Fruit fly (Drosophila melanogaster) whole organism, prepupa: ENCODE results near the gene CG34308.

Experiments used
- Blimp-1 ChIP-seq: fragments of 200-800 bp; sonication (Bioruptor generic); optimal IDR thresholded peaks from 3 replicates; lab custom pipeline; 2017; ENCODE audit warnings: missing biosample characterization, missing genetic modification characterization, mild to moderate bottlenecking, moderate library complexity, missing genetic modification reagents
- CG10631 ChIP-seq: fragments of 200-800 bp; sonication (Bioruptor generic); optimal IDR thresholded peaks from 2 replicates; lab custom pipeline; 2016; ENCODE audit warnings: missing biosample characterization, missing genetic modification characterization
- CG10669 ChIP-seq: fragments of 200-800 bp; sonication (Bioruptor generic); optimal IDR thresholded peaks from 3 replicates; lab custom pipeline; 2018; ENCODE audit warnings: missing biosample characterization, mild to moderate bottlenecking, missing genetic modification characterization, moderate library complexity
- CG11294 ChIP-seq: fragments of 200-800 bp; sonication (Bioruptor generic); IDR thresholded peaks from 2 replicates; pipeline ENCODE4 v1.3.6; 2022; ENCODE audit warnings: missing biosample characterization, missing genetic modification characterization
- CG1621 ChIP-seq: fragments of 200-800 bp; sonication (Bioruptor generic); optimal IDR thresholded peaks from 3 replicates; lab custom pipeline; 2018; ENCODE audit warnings: missing biosample characterization, mild to moderate bottlenecking, missing genetic modification characterization
- CG3032 ChIP-seq: fragments of 200-800 bp; optimal IDR thresholded peaks from 2 replicates; lab custom pipeline; 2019; ENCODE audit warnings: missing biosample characterization, mild to moderate bottlenecking, missing genetic modification characterization, moderate library complexity
- CG31627 ChIP-seq: fragments of 200-800 bp; sonication (Bioruptor generic); optimal IDR thresholded peaks from 3 replicates; lab custom pipeline; 2016; ENCODE audit warnings: missing biosample characterization, missing genetic modification characterization
- CG32006 ChIP-seq: fragments of 200-800 bp; sonication (Bioruptor generic); optimal IDR thresholded peaks from 3 replicates; lab custom pipeline; 2017; ENCODE audit warnings: missing biosample characterization, mild to moderate bottlenecking, missing genetic modification characterization
- CG3919 ChIP-seq: fragments of 200-800 bp; sonication (Bioruptor generic); optimal IDR thresholded peaks from 3 replicates; lab custom pipeline; 2016; ENCODE audit warnings: missing biosample characterization, missing genetic modification characterization
- CG6276 ChIP-seq: fragments of 200-800 bp; sonication (Bioruptor generic); optimal IDR thresholded peaks from 2 replicates; lab custom pipeline; 2017; ENCODE audit warnings: missing biosample characterization, mild to moderate bottlenecking, missing genetic modification characterization
- CG6792 ChIP-seq: fragments of 200-800 bp; sonication (Bioruptor generic); optimal IDR thresholded peaks from 3 replicates; lab custom pipeline; 2016; ENCODE audit warnings: missing biosample characterization, missing genetic modification characterization
- CG6808 ChIP-seq: fragments of 200-800 bp; sonication (Bioruptor generic); optimal IDR thresholded peaks from 3 replicates; lab custom pipeline; 2017; ENCODE audit warnings: missing biosample characterization, missing genetic modification characterization, mild to moderate bottlenecking, moderate library complexity, missing genetic modification reagents
- CG7368 ChIP-seq: fragments of 200-800 bp; sonication (Bioruptor generic); optimal IDR thresholded peaks from 3 replicates; lab custom pipeline; 2016; ENCODE audit warnings: missing biosample characterization, missing genetic modification characterization
- CG8119 ChIP-seq: fragments of 200-800 bp; sonication (Bioruptor generic); IDR thresholded peaks from 3 replicates; pipeline ENCODE4 v1.3.6; 2022; ENCODE audit warnings: missing biosample characterization, missing genetic modification characterization
- CG8319 ChIP-seq: fragments of 200-800 bp; sonication (Bioruptor generic); optimal IDR thresholded peaks from 3 replicates; lab custom pipeline; 2016; ENCODE audit warnings: missing biosample characterization, missing genetic modification characterization
- CG8632 ChIP-seq: fragments of 200-800 bp; sonication (Bioruptor generic); optimal IDR thresholded peaks from 3 replicates; lab custom pipeline; 2016; ENCODE audit warnings: missing biosample characterization, missing genetic modification characterization
- CG9139 ChIP-seq: fragments of 200-800 bp; sonication (Bioruptor generic); optimal IDR thresholded peaks from 3 replicates; lab custom pipeline; 2017; ENCODE audit warnings: missing biosample characterization, mild to moderate bottlenecking, missing genetic modification characterization
- Eip75B ChIP-seq: fragments of 200-800 bp; sonication (Bioruptor generic); optimal IDR thresholded peaks from 3 replicates; lab custom pipeline; 2016; ENCODE audit warnings: missing biosample characterization, missing genetic modification characterization
- Ets96B ChIP-seq: fragments of 200-800 bp; optimal IDR thresholded peaks from 2 replicates; lab custom pipeline; 2019; ENCODE audit warnings: missing biosample characterization, mild to moderate bottlenecking, missing genetic modification characterization, moderate library complexity
- Hr38 ChIP-seq: sonication (Bioruptor generic); optimal IDR thresholded peaks from 2 replicates; lab custom pipeline; 2016; ENCODE audit warnings: missing biosample characterization, missing genetic modification characterization
- Hr4 ChIP-seq: fragments of 200-800 bp; sonication (Bioruptor generic); optimal IDR thresholded peaks from 3 replicates; lab custom pipeline; 2016; ENCODE audit warnings: missing biosample characterization, missing genetic modification characterization
- OdsH ChIP-seq: fragments of 200-800 bp; sonication (Bioruptor generic); optimal IDR thresholded peaks from 3 replicates; lab custom pipeline; 2016; ENCODE audit warnings: missing biosample characterization, missing genetic modification characterization
- Smox ChIP-seq: fragments of 200-800 bp; sonication (Bioruptor generic); optimal IDR thresholded peaks from 3 replicates; lab custom pipeline; 2016; ENCODE audit warnings: missing biosample characterization, missing genetic modification characterization
- Sox14 ChIP-seq: fragments of 200-800 bp; sonication (Bioruptor generic); optimal IDR thresholded peaks from 3 replicates; lab custom pipeline; 2016; ENCODE audit warnings: missing biosample characterization, missing genetic modification characterization
- Sox15 ChIP-seq: fragments of 200-800 bp; sonication (Bioruptor generic); optimal IDR thresholded peaks from 3 replicates; lab custom pipeline; 2016; ENCODE audit warnings: missing biosample characterization, missing genetic modification characterization
- acj6 ChIP-seq: fragments of 200-800 bp; sonication (Bioruptor generic); optimal IDR thresholded peaks from 3 replicates; lab custom pipeline; 2016; ENCODE audit warnings: missing biosample characterization, missing genetic modification characterization
- cyc ChIP-seq: fragments of 200-800 bp; sonication (Bioruptor generic); optimal IDR thresholded peaks from 3 replicates; lab custom pipeline; 2016; ENCODE audit warnings: missing biosample characterization, missing genetic modification characterization
- eg ChIP-seq: fragments of 200-800 bp; sonication (Bioruptor generic); IDR thresholded peaks from 3 replicates; pipeline ENCODE4 v1.3.6; 2022; ENCODE audit warnings: missing biosample characterization, missing genetic modification characterization
- fkh ChIP-seq: fragments of 200-800 bp; sonication (Bioruptor generic); optimal IDR thresholded peaks from 3 replicates; lab custom pipeline; 2017; ENCODE audit warnings: missing biosample characterization, mild to moderate bottlenecking, missing genetic modification characterization, moderate library complexity
- lz ChIP-seq: fragments of 200-800 bp; sonication (Bioruptor generic); optimal IDR thresholded peaks from 3 replicates; lab custom pipeline; 2016; ENCODE audit warnings: missing biosample characterization, missing genetic modification characterization
- net ChIP-seq: fragments of 200-800 bp; sonication (Bioruptor generic); optimal IDR thresholded peaks from 3 replicates; lab custom pipeline; 2016; ENCODE audit warnings: missing biosample characterization, missing genetic modification characterization
- pdm3 ChIP-seq: fragments of 200-800 bp; sonication (Bioruptor generic); optimal IDR thresholded peaks from 3 replicates; lab custom pipeline; 2016; ENCODE audit warnings: missing biosample characterization, missing genetic modification characterization
- ss ChIP-seq, 2 experiments: fragments of 200-800 bp; sonication (Bioruptor generic); optimal IDR thresholded peaks; 2 replicates in 1 of 2; 3 replicates in 1 of 2; lab custom pipeline; 2017 to 2018; ENCODE audit warnings: mild to moderate bottlenecking in 2 of 2, missing biosample characterization in 2 of 2, missing genetic modification characterization in 2 of 2, moderate library complexity in 1 of 2
- topi ChIP-seq: fragments of 200-800 bp; sonication (Bioruptor generic); optimal IDR thresholded peaks from 3 replicates; lab custom pipeline; 2016; ENCODE audit warnings: missing biosample characterization, missing genetic modification characterization

Gene CG34308

dm6 chr3R:13088942-13089341 is at the start of gene CG34308:
Gene CG34308, plus strand, starts transcription at chr3R:13089242.
- TF ChIP-seq CG8632 (GFP tag; lab: Kevin White, UChicago) (no peak), acj6 (GFP tag; lab: Kevin White, UChicago) (no peak), fkh (GFP tag; lab: Kevin White, UChicago) (no peak), pdm3 (GFP tag; lab: Kevin White, UChicago) (no peak), ss (GFP tag; optimal IDR thresholded peaks at IDR 0.05; lab: Kevin White, UChicago) (no peak), CG10631 (GFP tag; lab: Kevin White, UChicago) (no peak), topi (GFP tag; lab: Kevin White, UChicago) (no peak), Sox14 (GFP tag; lab: Kevin White, UChicago) (no peak), net (GFP tag; lab: Kevin White, UChicago) (no peak), eg (GFP tag; lab: Robert Waterston, UW) (no peak), cyc (GFP tag; lab: Kevin White, UChicago) (no peak), CG10669 (GFP tag; lab: Kevin White, UChicago) (no peak), Eip75B (no peak)

dm6 chr3R:13041750-13042149 is 47.3 kb upstream of the CG34308 start, which contains the start of gene CG11670:
Gene CG11670, plus strand, starts transcription at chr3R:13042050.
- TF ChIP-seq Hr38 (no peak), Smox (GFP tag; lab: Kevin White, UChicago) (no peak)

dm6 chr3R:13042258-13043032 is 46.6 kb upstream of the CG34308 start, which contains the start of gene snk:
Gene snk, minus strand, starts transcription at chr3R:13042770.
- TF ChIP-seq CG11294 (GFP tag; lab: Robert Waterston, UW) (no peak), CG6808 (GFP tag; lab: Kevin White, UChicago) (no peak), CG6792 (GFP tag; lab: Kevin White, UChicago) (no peak), CG8632 (GFP tag; lab: Kevin White, UChicago) (no peak), Sox15 (GFP tag; lab: Kevin White, UChicago) (no peak)

dm6 chr3R:13043857-13044256 is 45.2 kb upstream of the CG34308 start, which contains the start of gene CG45122:
Gene CG45122, plus strand, starts transcription at chr3R:13044157.
- no peak for TF ChIP-seq CG8119 (GFP tag; lab: Robert Waterston, UW)
- TF ChIP-seq CG3032 (tag; lab: Kevin White, UChicago) = no peak
- TF ChIP-seq lz = no peak
- TF ChIP-seq CG9139 (GFP tag; lab: Kevin White, UChicago) = no peak
- no peak for TF ChIP-seq Blimp-1 (GFP tag; lab: Kevin White, UChicago)

- no peak for TF ChIP-seq CG31627 (GFP tag; lab: Kevin White, UChicago)
- TF ChIP-seq OdsH (GFP tag; lab: Kevin White, UChicago) = no peak
- TF ChIP-seq Smox (GFP tag; lab: Kevin White, UChicago) = no peak
- TF ChIP-seq CG6276 (GFP tag; lab: Kevin White, UChicago) = no peak
- TF ChIP-seq Ets96B (tag; lab: Kevin White, UChicago) = no peak
- no peak for TF ChIP-seq CG8319 (GFP tag; lab: Kevin White, UChicago)
- no peak for TF ChIP-seq Sox14 (GFP tag; lab: Kevin White, UChicago)
- TF ChIP-seq CG32006 (GFP tag; lab: Kevin White, UChicago) = no peak
- no peak for TF ChIP-seq Hr38
- TF ChIP-seq CG8632 (GFP tag; lab: Kevin White, UChicago) = no peak
- no peak for TF ChIP-seq CG8119 (GFP tag; lab: Robert Waterston, UW)
- TF ChIP-seq CG11294 (GFP tag; lab: Robert Waterston, UW) = no peak
- no peak for TF ChIP-seq cyc (GFP tag; lab: Kevin White, UChicago)
- TF ChIP-seq Hr4 = no peak
- TF ChIP-seq ss (GFP tag; optimal IDR thresholded peaks at IDR 0.05; lab: Kevin White, UChicago) = no peak
- no peak for TF ChIP-seq CG3919
- TF ChIP-seq CG7368 (GFP tag; lab: Kevin White, UChicago) = no peak
- no peak for TF ChIP-seq CG1621 (tag; lab: Kevin White, UChicago)
- TF ChIP-seq, all 60 proteins: peak for 0
Measured at dm6 chr3R:13044459-13044858, 44.6 kb upstream of the CG34308 start, which contains the start of gene Hsc70-2. Gene Hsc70-2, plus strand, starts transcription at chr3R:13044759.
